Fruit fly (Drosophila melanogaster) whole organism, prepupa: ENCODE data around the gene sif.

Experiments
- Blimp-1 ChIP-seq: fragments of 200-800 bp; sonication (Bioruptor generic); optimal IDR thresholded peaks from 3 replicates; lab custom pipeline; 2017; ENCODE audit warnings: missing biosample characterization, missing genetic modification characterization, mild to moderate bottlenecking, moderate library complexity, missing genetic modification reagents
- CG10631 ChIP-seq: fragments of 200-800 bp; sonication (Bioruptor generic); optimal IDR thresholded peaks from 2 replicates; lab custom pipeline; 2016; ENCODE audit warnings: missing biosample characterization, missing genetic modification characterization
- CG10669 ChIP-seq: fragments of 200-800 bp; sonication (Bioruptor generic); optimal IDR thresholded peaks from 3 replicates; lab custom pipeline; 2018; ENCODE audit warnings: missing biosample characterization, mild to moderate bottlenecking, missing genetic modification characterization, moderate library complexity
- CG11294 ChIP-seq: fragments of 200-800 bp; sonication (Bioruptor generic); IDR thresholded peaks from 2 replicates; pipeline ENCODE4 v1.3.6; 2022; ENCODE audit warnings: missing biosample characterization, missing genetic modification characterization
- CG11762 ChIP-seq: fragments of 200-800 bp; sonication (Bioruptor generic); optimal IDR thresholded peaks from 3 replicates; lab custom pipeline; 2016; ENCODE audit warnings: missing biosample characterization, missing genetic modification characterization; ENCODE audit not compliant: insufficient read depth
- CG11902 ChIP-seq: fragments of 200-800 bp; sonication (Bioruptor generic); optimal IDR thresholded peaks from 3 replicates; lab custom pipeline; 2016; ENCODE audit warnings: missing biosample characterization, missing genetic modification characterization
- CG15336 ChIP-seq: fragments of 200-800 bp; sonication (Bioruptor generic); IDR thresholded peaks from 2 replicates; pipeline ENCODE4 v1.3.6; 2022; ENCODE audit warnings: missing biosample characterization, missing genetic modification characterization
- CG16779 ChIP-seq: fragments of 200-800 bp; sonication (Bioruptor generic); optimal IDR thresholded peaks from 3 replicates; lab custom pipeline; 2017; ENCODE audit warnings: missing biosample characterization, mild to moderate bottlenecking, missing genetic modification characterization
- CG3032 ChIP-seq: fragments of 200-800 bp; optimal IDR thresholded peaks from 2 replicates; lab custom pipeline; 2019; ENCODE audit warnings: missing biosample characterization, mild to moderate bottlenecking, missing genetic modification characterization, moderate library complexity
- CG32006 ChIP-seq: fragments of 200-800 bp; sonication (Bioruptor generic); optimal IDR thresholded peaks from 3 replicates; lab custom pipeline; 2017; ENCODE audit warnings: missing biosample characterization, mild to moderate bottlenecking, missing genetic modification characterization
- CG4318 ChIP-seq: fragments of 200-800 bp; sonication (Bioruptor generic); optimal IDR thresholded peaks from 3 replicates; lab custom pipeline; 2017; ENCODE audit warnings: missing biosample characterization, mild to moderate bottlenecking, missing genetic modification characterization
- CG6163 ChIP-seq: fragments of 200-800 bp; sonication (Bioruptor generic); IDR thresholded peaks from 3 replicates; pipeline ENCODE4 v1.3.6; 2022; ENCODE audit warnings: missing biosample characterization, missing genetic modification characterization
- CG6808 ChIP-seq: fragments of 200-800 bp; sonication (Bioruptor generic); optimal IDR thresholded peaks from 3 replicates; lab custom pipeline; 2017; ENCODE audit warnings: missing biosample characterization, missing genetic modification characterization, mild to moderate bottlenecking, moderate library complexity, missing genetic modification reagents
- CG7368 ChIP-seq: fragments of 200-800 bp; sonication (Bioruptor generic); optimal IDR thresholded peaks from 3 replicates; lab custom pipeline; 2016; ENCODE audit warnings: missing biosample characterization, missing genetic modification characterization
- CG8119 ChIP-seq: fragments of 200-800 bp; sonication (Bioruptor generic); IDR thresholded peaks from 3 replicates; pipeline ENCODE4 v1.3.6; 2022; ENCODE audit warnings: missing biosample characterization, missing genetic modification characterization
- CG8319 ChIP-seq: fragments of 200-800 bp; sonication (Bioruptor generic); optimal IDR thresholded peaks from 3 replicates; lab custom pipeline; 2016; ENCODE audit warnings: missing biosample characterization, missing genetic modification characterization
- CG8632 ChIP-seq: fragments of 200-800 bp; sonication (Bioruptor generic); optimal IDR thresholded peaks from 3 replicates; lab custom pipeline; 2016; ENCODE audit warnings: missing biosample characterization, missing genetic modification characterization
- CG9139 ChIP-seq: fragments of 200-800 bp; sonication (Bioruptor generic); optimal IDR thresholded peaks from 3 replicates; lab custom pipeline; 2017; ENCODE audit warnings: missing biosample characterization, mild to moderate bottlenecking, missing genetic modification characterization
- Eip75B ChIP-seq: fragments of 200-800 bp; sonication (Bioruptor generic); optimal IDR thresholded peaks from 3 replicates; lab custom pipeline; 2016; ENCODE audit warnings: missing biosample characterization, missing genetic modification characterization
- Eip78C ChIP-seq: fragments of 200-800 bp; sonication (Bioruptor generic); peaks from one replicate; lab custom pipeline; 2016; ENCODE audit warnings: missing biosample characterization, missing genetic modification characterization
- Ets21C ChIP-seq: fragments of 200-800 bp; sonication (Bioruptor generic); optimal IDR thresholded peaks from 3 replicates; lab custom pipeline; 2016; ENCODE audit warnings: missing biosample characterization, missing genetic modification characterization
- Ets96B ChIP-seq: fragments of 200-800 bp; optimal IDR thresholded peaks from 2 replicates; lab custom pipeline; 2019; ENCODE audit warnings: missing biosample characterization, mild to moderate bottlenecking, missing genetic modification characterization, moderate library complexity
- Gug ChIP-seq: fragments of 200-800 bp; sonication (Bioruptor generic); IDR thresholded peaks from 2 replicates; pipeline ENCODE4 v1.3.6; 2022; ENCODE audit warnings: missing biosample characterization, missing genetic modification characterization
- Hr38 ChIP-seq: sonication (Bioruptor generic); optimal IDR thresholded peaks from 2 replicates; lab custom pipeline; 2016; ENCODE audit warnings: missing biosample characterization, missing genetic modification characterization
- Lpt ChIP-seq: fragments of 200-800 bp; sonication (Bioruptor generic); optimal IDR thresholded peaks from 3 replicates; lab custom pipeline; 2016; ENCODE audit warnings: missing biosample characterization, missing genetic modification characterization
- Met ChIP-seq: fragments of 200-800 bp; sonication (Bioruptor generic); optimal IDR thresholded peaks from 3 replicates; lab custom pipeline; 2016; ENCODE audit warnings: missing biosample characterization, missing genetic modification characterization
- OdsH ChIP-seq: fragments of 200-800 bp; sonication (Bioruptor generic); optimal IDR thresholded peaks from 3 replicates; lab custom pipeline; 2016; ENCODE audit warnings: missing biosample characterization, missing genetic modification characterization
- Smox ChIP-seq: fragments of 200-800 bp; sonication (Bioruptor generic); optimal IDR thresholded peaks from 3 replicates; lab custom pipeline; 2016; ENCODE audit warnings: missing biosample characterization, missing genetic modification characterization
- achi ChIP-seq: fragments of 200-800 bp; sonication (Bioruptor generic); optimal IDR thresholded peaks from 3 replicates; lab custom pipeline; 2016; ENCODE audit warnings: missing biosample characterization, missing genetic modification characterization
- acj6 ChIP-seq: fragments of 200-800 bp; sonication (Bioruptor generic); optimal IDR thresholded peaks from 3 replicates; lab custom pipeline; 2016; ENCODE audit warnings: missing biosample characterization, missing genetic modification characterization
- cyc ChIP-seq: fragments of 200-800 bp; sonication (Bioruptor generic); optimal IDR thresholded peaks from 3 replicates; lab custom pipeline; 2016; ENCODE audit warnings: missing biosample characterization, missing genetic modification characterization
- dsx ChIP-seq: fragments of 200-800 bp; optimal IDR thresholded peaks from 3 replicates; lab custom pipeline; 2019; ENCODE audit warnings: missing biosample characterization, mild to moderate bottlenecking, missing genetic modification characterization, moderate library complexity; ENCODE audit not compliant: poor library complexity, severe bottlenecking
- eg ChIP-seq: fragments of 200-800 bp; sonication (Bioruptor generic); IDR thresholded peaks from 3 replicates; pipeline ENCODE4 v1.3.6; 2022; ENCODE audit warnings: missing biosample characterization, missing genetic modification characterization
- esn ChIP-seq: fragments of 200-800 bp; sonication (Bioruptor generic); optimal IDR thresholded peaks from 2 replicates; lab custom pipeline; 2016; ENCODE audit warnings: missing biosample characterization, mild to moderate bottlenecking, missing genetic modification characterization, moderate library complexity
- lz ChIP-seq: fragments of 200-800 bp; sonication (Bioruptor generic); optimal IDR thresholded peaks from 3 replicates; lab custom pipeline; 2016; ENCODE audit warnings: missing biosample characterization, missing genetic modification characterization
- net ChIP-seq: fragments of 200-800 bp; sonication (Bioruptor generic); optimal IDR thresholded peaks from 3 replicates; lab custom pipeline; 2016; ENCODE audit warnings: missing biosample characterization, missing genetic modification characterization
- pdm3 ChIP-seq: fragments of 200-800 bp; sonication (Bioruptor generic); optimal IDR thresholded peaks from 3 replicates; lab custom pipeline; 2016; ENCODE audit warnings: missing biosample characterization, missing genetic modification characterization
- spab ChIP-seq: fragments of 200-800 bp; sonication (Bioruptor generic); optimal IDR thresholded peaks from 2 replicates; lab custom pipeline; 2017; ENCODE audit warnings: missing biosample characterization, mild to moderate bottlenecking, missing genetic modification characterization, missing genetic modification reagents
- ss ChIP-seq, 2 experiments: fragments of 200-800 bp; sonication (Bioruptor generic); optimal IDR thresholded peaks; 2 replicates in 1 of 2; 3 replicates in 1 of 2; lab custom pipeline; 2017 to 2018; ENCODE audit warnings: mild to moderate bottlenecking in 2 of 2, missing biosample characterization in 2 of 2, missing genetic modification characterization in 2 of 2, moderate library complexity in 1 of 2
- svp ChIP-seq: fragments of 200-800 bp; sonication (Bioruptor generic); peaks from one replicate; lab custom pipeline; 2016; ENCODE audit warnings: missing biosample characterization, missing genetic modification characterization
- topi ChIP-seq: fragments of 200-800 bp; sonication (Bioruptor generic); optimal IDR thresholded peaks from 3 replicates; lab custom pipeline; 2016; ENCODE audit warnings: missing biosample characterization, missing genetic modification characterization
- vri ChIP-seq: fragments of 200-800 bp; sonication (Bioruptor generic); optimal IDR thresholded peaks from 3 replicates; lab custom pipeline; 2016; ENCODE audit warnings: missing biosample characterization, mild to moderate bottlenecking, missing genetic modification characterization

sif gene

DNA sequence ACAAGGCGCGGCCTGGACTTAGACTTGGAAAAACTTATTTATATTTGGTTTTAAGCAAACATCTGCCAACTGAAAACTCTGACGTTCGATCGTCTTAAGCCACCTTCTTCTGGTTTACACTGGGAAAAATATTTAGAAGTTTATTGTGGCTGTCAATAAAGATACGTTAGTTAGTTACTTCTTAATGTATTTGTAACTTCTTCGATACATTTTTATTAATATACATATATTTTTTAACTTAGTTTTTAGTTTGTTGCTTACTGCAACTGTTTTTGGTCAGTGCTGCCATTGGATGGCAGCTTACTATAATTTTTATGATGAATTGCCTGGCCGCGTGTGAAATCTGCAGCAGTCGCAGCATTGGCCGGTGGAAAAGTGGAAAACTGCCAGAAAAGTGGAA, 48.2 kb upstream of the sif start (continued):
- TF ChIP-seq dsx (GFP tag; lab: Kevin White, UChicago) (no peak), CG8119 (no peak; the same call in 1 of the 3 replicates), CG6808 (GFP tag; lab: Kevin White, UChicago) (no peak), cyc (GFP tag; lab: Kevin White, UChicago) (no peak), pdm3 (GFP tag; lab: Kevin White, UChicago) (no peak), vri (GFP tag; lab: Kevin White, UChicago) (no peak), CG10631 (no peak), CG16779 (tag; lab: Kevin White, UChicago) (no peak), Gug (GFP tag; lab: Robert Waterston, UW) (0 out of 2 replicates have a peak, but pooled peaks have one; percentile 14), OdsH (GFP tag; lab: Kevin White, UChicago) (peak; percentile 32), CG11902 (GFP tag; lab: Kevin White, UChicago) (no peak), Ets21C (GFP tag; lab: Kevin White, UChicago) (no peak), achi (GFP tag; lab: Kevin White, UChicago) (no peak), Met (GFP tag; lab: Kevin White, UChicago) (no peak), CG8319 (GFP tag; lab: Kevin White, UChicago) (no peak), Smox (GFP tag; lab: Kevin White, UChicago) (no peak), net (GFP tag; lab: Kevin White, UChicago) (no peak), CG3032 (tag; lab: Kevin White, UChicago) (no peak), CG11762 (GFP tag; lab: Kevin White, UChicago) (no peak), CG6163 (GFP tag; lab: Robert Waterston, UW) (no peak), Hr38 (GFP tag; lab: Kevin White, UChicago) (no peak)

DNA sequence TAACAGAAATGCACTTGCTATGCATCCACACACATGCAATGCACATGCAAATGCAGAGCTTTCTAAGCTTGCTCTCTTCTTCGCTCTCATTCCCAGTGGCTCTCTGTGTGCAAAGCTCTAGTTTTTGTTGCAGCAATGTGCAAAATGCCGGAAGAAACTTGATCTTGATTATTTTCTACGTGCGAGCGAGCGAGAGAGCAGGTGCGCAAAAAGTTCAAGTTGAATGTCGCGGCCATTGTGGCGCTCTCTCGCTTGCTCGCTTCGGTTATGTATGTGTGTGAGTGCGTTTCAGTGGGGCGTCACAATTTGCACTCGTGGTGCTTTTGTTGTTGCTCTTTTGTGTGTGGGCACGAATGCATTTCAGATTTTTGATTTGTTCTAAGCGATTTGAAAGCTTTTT, 47.1 kb upstream of the sif start:
- no peak for TF ChIP-seq lz (GFP tag; lab: Kevin White, UChicago)
- TF ChIP-seq acj6 (GFP tag; lab: Kevin White, UChicago) = no peak
- peak; percentile 61 for TF ChIP-seq dsx (GFP tag; lab: Kevin White, UChicago)
- no peak for TF ChIP-seq CG6808 (GFP tag; lab: Kevin White, UChicago)
- no peak for TF ChIP-seq CG10669 (GFP tag; lab: Kevin White, UChicago)
- no peak for TF ChIP-seq svp (GFP tag; lab: Kevin White, UChicago)
- TF ChIP-seq achi (GFP tag; lab: Kevin White, UChicago) = no peak
- 0 out of 3 replicates have a peak, but pooled peaks have one; percentile 47 for TF ChIP-seq eg (GFP tag; lab: Robert Waterston, UW)
- no peak for TF ChIP-seq CG4318
- no peak for TF ChIP-seq Hr38 (GFP tag; lab: Kevin White, UChicago)
- TF ChIP-seq CG11762 (GFP tag; lab: Kevin White, UChicago) = no peak
- TF ChIP-seq topi (GFP tag; lab: Kevin White, UChicago) = no peak
- TF ChIP-seq esn (GFP tag; lab: Kevin White, UChicago) = no peak
- no peak for TF ChIP-seq spab (GFP tag; lab: Kevin White, UChicago)
- no peak for TF ChIP-seq cyc (GFP tag; lab: Kevin White, UChicago)
- TF ChIP-seq ss (GFP tag; optimal IDR thresholded peaks at IDR 0.05; lab: Kevin White, UChicago) = no peak
- peak; percentile 44; the same call in 1 of the 2 replicates for TF ChIP-seq CG15336 (GFP tag; lab: Robert Waterston, UW)
- peak; percentile 38 for TF ChIP-seq Eip78C (GFP tag; lab: Kevin White, UChicago)
- no peak for TF ChIP-seq CG6163 (GFP tag; lab: Robert Waterston, UW)
- TF ChIP-seq CG9139 (GFP tag; lab: Kevin White, UChicago) = no peak
- TF ChIP-seq CG8119 = 0 out of 3 replicates have a peak, but pooled peaks have one; percentile 34
- TF ChIP-seq CG8632 (GFP tag; lab: Kevin White, UChicago) = no peak
- TF ChIP-seq Lpt (GFP tag; lab: Kevin White, UChicago) = peak; percentile 13
- no peak for TF ChIP-seq Smox (GFP tag; lab: Kevin White, UChicago)
- no peak for TF ChIP-seq CG11294 (GFP tag; lab: Robert Waterston, UW)
- TF ChIP-seq CG7368 (GFP tag; lab: Kevin White, UChicago) = no peak
- no peak for TF ChIP-seq CG32006 (GFP tag; lab: Kevin White, UChicago)
- TF ChIP-seq Ets96B (tag; lab: Kevin White, UChicago) = no peak
- peak; percentile 15 for TF ChIP-seq Eip75B (GFP tag; lab: Kevin White, UChicago)
- TF ChIP-seq net (GFP tag; lab: Kevin White, UChicago) = no peak
- no peak for TF ChIP-seq CG11902 (GFP tag; lab: Kevin White, UChicago)
- TF ChIP-seq Blimp-1 (GFP tag; lab: Kevin White, UChicago) = peak; percentile 62
- no peak for TF ChIP-seq Ets21C (GFP tag; lab: Kevin White, UChicago)
